Fruit fly (Drosophila melanogaster): Measurements from ENCODE around the gene CG12268.

The CG12268 gene

DNA sequence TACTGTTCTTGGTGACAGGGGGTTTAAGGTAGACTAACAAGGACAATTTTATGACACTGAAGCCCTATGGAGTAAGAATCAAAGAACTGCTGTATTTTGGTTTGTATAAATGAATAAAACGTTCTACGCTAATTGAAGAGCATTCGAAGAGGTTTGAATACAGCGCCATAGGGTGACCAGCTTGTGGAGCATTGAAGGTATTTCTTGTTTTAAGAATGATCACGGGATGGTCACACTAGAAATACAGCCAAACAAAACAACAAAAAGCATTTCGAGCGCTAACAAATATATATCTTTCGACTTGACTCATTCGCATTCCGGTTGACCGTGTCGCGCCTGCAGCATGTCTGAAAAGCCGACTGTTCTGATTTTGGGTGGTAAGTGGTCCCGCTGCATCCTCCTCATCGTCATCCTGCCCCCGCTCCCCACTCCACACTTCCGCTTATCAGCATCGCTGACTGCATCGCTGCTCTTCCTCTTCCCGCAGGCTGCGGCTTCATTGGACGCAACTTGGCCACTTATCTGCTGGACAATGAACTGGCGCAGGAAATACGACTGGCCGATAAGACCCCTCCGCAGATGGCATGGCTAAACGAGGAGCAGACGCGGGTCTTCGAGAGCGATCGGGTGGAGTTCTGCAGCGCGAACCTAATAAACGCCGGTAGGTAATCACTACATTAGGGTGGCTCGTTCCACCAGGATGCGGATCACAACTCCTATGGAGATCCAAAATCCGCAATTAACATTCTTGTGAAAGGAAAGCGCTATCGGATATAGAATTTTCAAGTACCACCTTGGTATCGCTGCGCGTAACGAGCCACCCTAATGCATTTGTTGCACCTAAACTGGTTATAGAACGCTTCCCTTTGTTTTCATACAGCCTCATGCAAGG is 14.3 kb downstream of the CG12268 start, which contains the start of gene CG5854 (continued):
- TF ChIP-seq CG17912 (GFP tag; optimal IDR thresholded peaks at IDR 0.05) (no peak), Spps (tag; optimal IDR thresholded peaks at IDR 0.05) (peak; percentile 29), D19B (GFP tag; optimal IDR thresholded peaks at IDR 0.05) (peak; percentile 14), dm (GFP tag; optimal IDR thresholded peaks at IDR 0.05) (peak; percentile 4), CG7987 (GFP tag; optimal IDR thresholded peaks at IDR 0.05) (peak; percentile 59), Fer3 (tag; optimal IDR thresholded peaks at IDR 0.05) (peak; percentile 73), CG11398 (GFP tag; optimal IDR thresholded peaks at IDR 0.05) (peak; percentile 34), CG4617 (GFP tag; optimal IDR thresholded peaks at IDR 0.05; ENCODE audit: borderline replicate concordance) (peak; percentile 6), NC2β (GFP tag; optimal IDR thresholded peaks at IDR 0.05) (peak; percentile 75), CG14710 (tag; optimal IDR thresholded peaks at IDR 0.05) (peak; percentile 27), Vsx1 (GFP tag; optimal IDR thresholded peaks at IDR 0.05) (peak; percentile 62), CG10274 (GFP tag; optimal IDR thresholded peaks at IDR 0.05) (peak; percentile 45), oc (tag; optimal IDR thresholded peaks at IDR 0.05) (peak; percentile 71), Lpt (GFP tag; optimal IDR thresholded peaks at IDR 0.05) (no peak), CG31224 (GFP tag; IDR thresholded peaks at IDR 0.05) (no peak), tap (tag; optimal IDR thresholded peaks at IDR 0.05) (peak; percentile 68), CG42726 (GFP tag; IDR thresholded peaks at IDR 0.05; ENCODE audit: partially characterized antibody) (no peak), CG10366 (GFP tag; IDR thresholded peaks at IDR 0.05) (peak; percentile 49), CG2712 (tag; optimal IDR thresholded peaks at IDR 0.05) (peak; percentile 75), Hr3 (GFP tag; optimal IDR thresholded peaks at IDR 0.05) (peak; percentile 47), Doc2 (GFP tag; IDR thresholded peaks at IDR 0.05) (no peak), CG8944 (GFP tag; optimal IDR thresholded peaks at IDR 0.05) (peak; percentile 73), Blimp-1 (GFP tag; optimal IDR thresholded peaks at IDR 0.05) (peak; percentile 75), gcm2 (GFP tag; optimal IDR thresholded peaks at IDR 0.05) (peak; percentile 29), Atf3 (GFP tag; optimal IDR thresholded peaks at IDR 0.05) (peak; percentile 56), CG12236 (GFP tag; optimal IDR thresholded peaks at IDR 0.05) (peak; percentile 71), Hr51 (GFP tag; optimal IDR thresholded peaks at IDR 0.05) (peak; percentile 57 to 78), MTF-1 (GFP tag; optimal IDR thresholded peaks at IDR 0.05; ENCODE audit: borderline replicate concordance) (peak; percentile 66), phol (tag; optimal IDR thresholded peaks at IDR 0.05) (peak; percentile 72), Xbp1 (GFP tag; optimal IDR thresholded peaks at IDR 0.05) (peak; percentile 79), CG12942 (GFP tag; optimal IDR thresholded peaks at IDR 0.05) (peak; percentile 50), CG16863 (GFP tag; optimal IDR thresholded peaks at IDR 0.05) (peak; percentile 86), CG3163 (GFP tag; optimal IDR thresholded peaks at IDR 0.05) (peak; percentile 23), CG7839 (tag; optimal IDR thresholded peaks at IDR 0.05) (peak; percentile 70), CG5180 (GFP tag; optimal IDR thresholded peaks at IDR 0.05) (peak; percentile 51), CG2875 (GFP tag; optimal IDR thresholded peaks at IDR 0.05) (peak; percentile 74), toy (GFP tag; IDR thresholded peaks at IDR 0.05) (no peak), onecut (GFP tag; IDR thresholded peaks at IDR 0.05) (peak; percentile 67), CG2199 (GFP tag; IDR thresholded peaks at IDR 0.05) (no peak), insv (GFP tag; optimal IDR thresholded peaks at IDR 0.05) (no peak), pho (GFP tag; optimal IDR thresholded peaks at IDR 0.05) (peak; percentile 22), Stat92E (GFP tag; optimal IDR thresholded peaks at IDR 0.05) (peak in 1 of 3 experiments; percentile 74), Ets97D (GFP tag; optimal IDR thresholded peaks at IDR 0.05) (peak; percentile 60), CG13775 (GFP tag; optimal IDR thresholded peaks at IDR 0.05) (peak; percentile 64), usp (GFP tag; optimal IDR thresholded peaks at IDR 0.05) (no peak), slp2 (GFP tag; optimal IDR thresholded peaks at IDR 0.05) (peak; percentile 32), Antp (GFP tag; optimal IDR thresholded peaks at IDR 0.05) (peak; percentile 74), tx (GFP tag; optimal IDR thresholded peaks at IDR 0.05) (peak; percentile 64)

All from whole organism, embryonic.